Fruit fly (Drosophila melanogaster): ENCODE data around the gene CG5246.

DNA sequence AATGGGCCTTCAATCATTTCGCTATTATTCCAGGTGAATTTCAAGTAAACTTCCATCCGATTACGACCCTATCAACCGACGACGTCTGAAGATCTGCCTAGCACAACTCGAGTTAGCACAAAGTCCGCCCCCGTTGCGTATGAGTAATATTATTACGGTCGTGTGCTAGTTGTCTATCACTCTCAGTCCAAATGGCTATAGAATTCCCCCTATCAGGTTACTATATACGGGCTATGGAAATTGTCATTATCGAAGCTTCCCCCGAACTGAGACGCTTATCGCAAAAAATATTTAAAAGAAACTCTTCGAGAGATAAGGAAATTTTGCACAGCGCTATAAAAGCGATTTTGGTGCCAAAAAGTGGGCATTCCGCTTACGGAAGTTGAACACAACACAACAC is at the start of gene CG5246:
- no peak for TF ChIP-seq usp (GFP tag; optimal IDR thresholded peaks at IDR 0.05)
- TF ChIP-seq Dll (optimal IDR thresholded peaks at IDR 0.05) = no peak
- TF ChIP-seq EcR (GFP tag; optimal IDR thresholded peaks at IDR 0.05) = no peak
- no peak for TF ChIP-seq pan (optimal IDR thresholded peaks at IDR 0.05)
- TF ChIP-seq psq (optimal IDR thresholded peaks at IDR 0.05) = no peak
- no peak for TF ChIP-seq CG8478 (optimal IDR thresholded peaks at IDR 0.05)
